Fruit fly (Drosophila melanogaster) whole organism, embryonic: ENCODE results near the gene CG33325.

Experiments
- Bgb ChIP-seq: fragments of 200-800 bp; sonication (Bioruptor generic); IDR thresholded peaks from 2 replicates; pipeline ENCODE4 v1.3.6; 2022; ENCODE audit warnings: missing biosample characterization, missing genetic modification characterization; ENCODE audit not compliant: partially characterized antibody
- CG43689 ChIP-seq: fragments of 200-800 bp; sonication (Bioruptor generic); IDR thresholded peaks from 2 replicates; pipeline ENCODE4 v1.3.6; 2022; ENCODE audit warnings: missing biosample characterization, missing genetic modification characterization
- CG9797 ChIP-seq: fragments of 200-800 bp; sonication (Bioruptor generic); optimal IDR thresholded peaks from 3 replicates; lab custom pipeline; 2018; ENCODE audit warnings: missing biosample characterization, mild to moderate bottlenecking, missing genetic modification characterization
- bcd ChIP-seq: fragments of 200-800 bp; sonication (Bioruptor generic); optimal IDR thresholded peaks from 2 replicates; lab custom pipeline; 2017; ENCODE audit warnings: missing biosample characterization, mild to moderate bottlenecking, missing genetic modification characterization
- fu2 ChIP-seq: fragments of 200-800 bp; sonication (Bioruptor generic); optimal IDR thresholded peaks from 2 replicates; lab custom pipeline; 2016; ENCODE audit warnings: missing biosample characterization, missing genetic modification characterization

Gene CG33325

DNA sequence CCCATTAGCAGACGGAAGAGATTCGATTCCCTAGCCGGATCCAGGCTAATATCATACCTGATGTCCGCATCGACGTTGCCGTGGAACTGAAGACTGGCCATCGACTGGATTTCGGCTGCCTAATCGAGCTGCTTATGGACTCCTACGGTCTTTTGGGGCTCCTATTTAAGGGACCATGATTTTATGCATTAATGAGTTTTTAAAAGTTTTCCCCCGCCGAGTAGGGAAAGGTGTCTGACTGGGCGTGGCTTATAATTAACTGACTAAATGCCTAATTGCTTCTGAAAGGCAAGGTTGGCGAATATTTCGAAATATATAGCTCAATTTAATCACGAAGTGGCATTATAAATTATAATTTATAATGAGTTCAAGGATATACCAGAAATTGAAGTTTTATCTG, 44.1 kb downstream of the CG33325 start, which contains the start of gene Or85e:
Or85e (minus strand) TSS at position 101 of the 400 bp plus-strand sequence.
- TF ChIP-seq CG43689, result no peak
- TF ChIP-seq fu2, result no peak
- no peak for TF ChIP-seq Bgb (GFP tag; lab: Robert Waterston, UW)
- no peak for TF ChIP-seq bcd
- TF ChIP-seq CG9797 (GFP tag; lab: Kevin White, UChicago), result no peak
